Fruit fly (Drosophila melanogaster): ENCODE measurements around the gene CG4459.

The CG4459 gene

dm6 chr3R:19918207-19918606 lies 10.2 kb downstream of the CG4459 start, which contains the start of gene CG4770:
Gene CG4770 (plus strand): TSS chr3R:19918507.
- no peak for TF ChIP-seq CG4496 (GFP tag; IDR thresholded peaks at IDR 0.05)
- TF ChIP-seq CG8159 (tag; optimal IDR thresholded peaks at IDR 0.05): no peak

dm6 chr3R:19917739-19918138 lies 10.7 kb downstream of the CG4459 start, which contains the start of gene CG4465:
Gene CG4465 (minus strand): TSS chr3R:19917839.
- TF ChIP-seq CG9948 (tag; optimal IDR thresholded peaks at IDR 0.05) (no peak), EcR (GFP tag; optimal IDR thresholded peaks at IDR 0.05) (no peak), CG17806 (tag; optimal IDR thresholded peaks at IDR 0.05) (no peak), CG32121 (GFP tag; IDR thresholded peaks at IDR 0.05) (no peak), CG14655 (GFP tag; optimal IDR thresholded peaks at IDR 0.05) (no peak), CG8159 (tag; optimal IDR thresholded peaks at IDR 0.05) (no peak), Pif1A (GFP tag; optimal IDR thresholded peaks at IDR 0.05) (no peak), Pif1B (GFP tag; optimal IDR thresholded peaks at IDR 0.05) (no peak), CG34367 (tag; optimal IDR thresholded peaks at IDR 0.05) (no peak), Snoo (tag; optimal IDR thresholded peaks at IDR 0.05) (no peak), rn (GFP tag; IDR thresholded peaks at IDR 0.05) (no peak), CG4496 (GFP tag; IDR thresholded peaks at IDR 0.05) (no peak), Ets98B (GFP tag; IDR thresholded peaks at IDR 0.05) (no peak), fd96Ca (GFP tag; IDR thresholded peaks at IDR 0.05) (no peak), CG12605 (GFP tag; IDR thresholded peaks at IDR 0.05) (no peak), CG10348 (GFP tag; IDR thresholded peaks at IDR 0.05) (no peak), CG8301 (tag; optimal IDR thresholded peaks at IDR 0.05) (no peak), CG15710 (tag; optimal IDR thresholded peaks at IDR 0.05) (no peak)

dm6 chr3R:19915312-19915711 lies 13.1 kb downstream of the CG4459 start, which contains the start of the genes Xport-A and Xport-B:
Gene Xport-A (minus strand): TSS chr3R:19915412.
Gene Xport-B (minus strand): TSS chr3R:19915412.
- TF ChIP-seq CG14655 (GFP tag; optimal IDR thresholded peaks at IDR 0.05) (no peak), CG32121 (GFP tag; IDR thresholded peaks at IDR 0.05) (no peak), Snoo (tag; optimal IDR thresholded peaks at IDR 0.05) (no peak), Pif1B (GFP tag; optimal IDR thresholded peaks at IDR 0.05) (no peak), CG9948 (tag; optimal IDR thresholded peaks at IDR 0.05) (no peak), gl (tag; optimal IDR thresholded peaks at IDR 0.05) (no peak), CG10348 (GFP tag; IDR thresholded peaks at IDR 0.05) (no peak), CG34367 (tag; optimal IDR thresholded peaks at IDR 0.05) (no peak), CG8159 (tag; optimal IDR thresholded peaks at IDR 0.05) (no peak), Pif1A (GFP tag; optimal IDR thresholded peaks at IDR 0.05) (no peak), D1 (tag; optimal IDR thresholded peaks at IDR 0.05) (no peak), CG4496 (GFP tag; IDR thresholded peaks at IDR 0.05) (no peak), CG13204 (GFP tag; optimal IDR thresholded peaks at IDR 0.05) (no peak)

dm6 chr3R:19911030-19911429 lies 17.4 kb downstream of the CG4459 start:
- TF ChIP-seq CG15710 (tag; optimal IDR thresholded peaks at IDR 0.05) (no peak), CG4496 (GFP tag; IDR thresholded peaks at IDR 0.05) (no peak), gl (tag; optimal IDR thresholded peaks at IDR 0.05) (no peak), CG17806 (tag; optimal IDR thresholded peaks at IDR 0.05) (no peak), CG8301 (tag; optimal IDR thresholded peaks at IDR 0.05) (no peak), CG8159 (tag; optimal IDR thresholded peaks at IDR 0.05) (no peak), CG32121 (GFP tag; IDR thresholded peaks at IDR 0.05) (no peak), CG12605 (GFP tag; IDR thresholded peaks at IDR 0.05) (no peak), Pif1B (GFP tag; optimal IDR thresholded peaks at IDR 0.05) (no peak), fd96Ca (GFP tag; IDR thresholded peaks at IDR 0.05) (no peak), Snoo (tag; optimal IDR thresholded peaks at IDR 0.05) (no peak), Ets98B (GFP tag; IDR thresholded peaks at IDR 0.05) (no peak), rn (GFP tag; IDR thresholded peaks at IDR 0.05) (no peak), CG34367 (tag; optimal IDR thresholded peaks at IDR 0.05) (no peak), CG10348 (GFP tag; IDR thresholded peaks at IDR 0.05) (no peak), EcR (GFP tag; optimal IDR thresholded peaks at IDR 0.05) (no peak)

dm6 chr3R:19910302-19911029 lies 18.0 kb downstream of the CG4459 start:
- no peak for TF ChIP-seq CG12605 (GFP tag; IDR thresholded peaks at IDR 0.05)
- no peak for TF ChIP-seq CG32121 (GFP tag; IDR thresholded peaks at IDR 0.05)
- TF ChIP-seq D1 (tag; optimal IDR thresholded peaks at IDR 0.05): no peak
- TF ChIP-seq gl (tag; optimal IDR thresholded peaks at IDR 0.05): peak; percentile 36
- peak; percentile 45 for TF ChIP-seq Pif1A (GFP tag; optimal IDR thresholded peaks at IDR 0.05)
- TF ChIP-seq CG8301 (tag; optimal IDR thresholded peaks at IDR 0.05): peak; percentile 2
- TF ChIP-seq Pif1B (GFP tag; optimal IDR thresholded peaks at IDR 0.05): peak; percentile 40
- peak; percentile 52 for TF ChIP-seq EcR (GFP tag; optimal IDR thresholded peaks at IDR 0.05)
- peak; percentile 45 for TF ChIP-seq CG14655 (GFP tag; optimal IDR thresholded peaks at IDR 0.05)

dm6 chr3R:19909541-19910182 lies 18.8 kb downstream of the CG4459 start:
- TF ChIP-seq gl (tag; optimal IDR thresholded peaks at IDR 0.05) (no peak), CG15710 (tag; optimal IDR thresholded peaks at IDR 0.05) (no peak), CG4496 (GFP tag; IDR thresholded peaks at IDR 0.05) (no peak), CG17806 (tag; optimal IDR thresholded peaks at IDR 0.05) (no peak), D1 (tag; optimal IDR thresholded peaks at IDR 0.05) (no peak), CG14655 (GFP tag; optimal IDR thresholded peaks at IDR 0.05) (no peak), CG9948 (tag; optimal IDR thresholded peaks at IDR 0.05) (no peak), CG34367 (tag; optimal IDR thresholded peaks at IDR 0.05) (no peak), CG8159 (tag; optimal IDR thresholded peaks at IDR 0.05) (no peak), CG10348 (GFP tag; IDR thresholded peaks at IDR 0.05) (no peak), CG13204 (GFP tag; optimal IDR thresholded peaks at IDR 0.05) (no peak)
